Worm (Caenorhabditis elegans) whole organism, late embryonic: ENCODE data around the gene srw-87.

ENCODE experiments used
- C38D4.7 ChIP-seq: fragments of 200-800 bp; sonication (Bioruptor generic); optimal IDR thresholded peaks from 2 replicates; lab custom pipeline; 2018; ENCODE audit warnings: mild to moderate bottlenecking, missing genetic modification characterization, moderate library complexity, missing compliant biosample characterization
- F13H6.1 ChIP-seq: sonication (generic microtip); optimal IDR thresholded peaks from 2 replicates; lab custom pipeline; 2016; ENCODE audit warnings: missing genetic modification characterization, missing compliant biosample characterization
- T23F11.4 ChIP-seq: fragments of 200-800 bp; sonication (Bioruptor generic); optimal IDR thresholded peaks from 2 replicates; lab custom pipeline; 2018; ENCODE audit warnings: mild to moderate bottlenecking, missing genetic modification characterization, missing compliant biosample characterization
- ahr-1 ChIP-seq: sonication (generic microtip); optimal IDR thresholded peaks from 2 replicates; lab custom pipeline; 2016; ENCODE audit warnings: missing genetic modification characterization, missing compliant biosample characterization
- ama-1 ChIP-seq: fragments of 150-350 bp; optimal IDR thresholded peaks from 2 replicates; lab custom pipeline; 2014
- ceh-14 ChIP-seq: sonication (generic microtip); optimal IDR thresholded peaks from 2 replicates; lab custom pipeline; 2016; ENCODE audit warnings: missing genotype, missing genetic modification characterization, missing compliant biosample characterization
- ceh-2 ChIP-seq: sonication (generic microtip); optimal IDR thresholded peaks from 2 replicates; lab custom pipeline; 2016; ENCODE audit warnings: missing genotype, missing genetic modification characterization, missing compliant biosample characterization
- ceh-22 ChIP-seq: sonication (generic microtip); optimal IDR thresholded peaks from 2 replicates; lab custom pipeline; 2017; ENCODE audit warnings: missing biosample characterization, missing genetic modification characterization
- ceh-30 ChIP-seq: fragments of 150-350 bp; optimal IDR thresholded peaks from 2 replicates; lab custom pipeline; 2014; ENCODE audit warnings: missing biosample characterization, missing genetic modification characterization
- ceh-34 ChIP-seq: sonication (generic microtip); optimal IDR thresholded peaks from 2 replicates; lab custom pipeline; 2016; ENCODE audit warnings: mild to moderate bottlenecking, missing genetic modification characterization, missing compliant biosample characterization
- ceh-45 ChIP-seq: fragments of 200-800 bp; sonication (Bioruptor generic); IDR thresholded peaks from 2 replicates; pipeline ENCODE4 v1.3.6; 2022; ENCODE audit warnings: missing genetic modification reagents, missing genetic modification characterization, missing compliant biosample characterization
- ceh-48 ChIP-seq: sonication (generic microtip); optimal IDR thresholded peaks from 2 replicates; lab custom pipeline; 2016; ENCODE audit warnings: missing genetic modification characterization, inconsistent platforms, missing compliant biosample characterization
- ceh-6 ChIP-seq: fragments of 200-800 bp; sonication (Bioruptor generic); optimal IDR thresholded peaks from 2 replicates; lab custom pipeline; 2018; ENCODE audit warnings: mild to moderate bottlenecking, missing genetic modification characterization, missing compliant biosample characterization
- elt-2 ChIP-seq: sonication (generic microtip); optimal IDR thresholded peaks from 2 replicates; lab custom pipeline; 2016; ENCODE audit warnings: missing genetic modification reagents, missing genetic modification characterization, missing compliant biosample characterization
- elt-4 ChIP-seq: sonication (generic microtip); optimal IDR thresholded peaks from 2 replicates; lab custom pipeline; 2016; ENCODE audit warnings: missing genetic modification characterization, missing compliant biosample characterization
- ets-4 ChIP-seq: sonication (generic microtip); optimal IDR thresholded peaks from 2 replicates; lab custom pipeline; 2016; ENCODE audit warnings: missing genetic modification characterization, missing compliant biosample characterization
- eyg-1 ChIP-seq: sonication (generic microtip); optimal IDR thresholded peaks from 2 replicates; lab custom pipeline; 2016; ENCODE audit warnings: missing genotype, missing genetic modification characterization, missing compliant biosample characterization
- fkh-6 ChIP-seq: sonication (generic microtip); optimal IDR thresholded peaks from 2 replicates; lab custom pipeline; 2016; ENCODE audit warnings: missing genetic modification characterization, missing compliant biosample characterization
- hlh-13 ChIP-seq: fragments of 200-800 bp; sonication (Bioruptor generic); optimal IDR thresholded peaks from 2 replicates; lab custom pipeline; 2018; ENCODE audit warnings: mild to moderate bottlenecking, missing genetic modification characterization, missing compliant biosample characterization
- hlh-30 ChIP-seq: sonication (generic microtip); optimal IDR thresholded peaks from 2 replicates; lab custom pipeline; 2017; ENCODE audit warnings: antibody characterized with exemption, missing genetic modification characterization, missing compliant biosample characterization; ENCODE audit not compliant: insufficient read depth
- hlh-6 ChIP-seq: sonication (generic microtip); optimal IDR thresholded peaks from 2 replicates; lab custom pipeline; 2016; ENCODE audit warnings: missing genotype, missing genetic modification characterization, missing compliant biosample characterization
- hlh-8 ChIP-seq: sonication (generic microtip); optimal IDR thresholded peaks from 2 replicates; lab custom pipeline; 2016; ENCODE audit warnings: missing genotype, missing genetic modification characterization, missing compliant biosample characterization
- lin-11 ChIP-seq: fragments of 200-800 bp; sonication (Bioruptor generic); optimal IDR thresholded peaks from 2 replicates; lab custom pipeline; 2018; ENCODE audit warnings: mild to moderate bottlenecking, missing genetic modification characterization, missing compliant biosample characterization
- madf-2 ChIP-seq: sonication (generic microtip); optimal IDR thresholded peaks from 2 replicates; lab custom pipeline; 2017; ENCODE audit warnings: missing genetic modification characterization, missing compliant biosample characterization
- nfya-1 ChIP-seq: sonication (generic microtip); optimal IDR thresholded peaks from 2 replicates; lab custom pipeline; 2017; ENCODE audit warnings: missing genetic modification characterization, mild to moderate bottlenecking, missing compliant biosample characterization, antibody characterized with exemption, moderate library complexity
- nhr-232 ChIP-seq: sonication (generic microtip); optimal IDR thresholded peaks from 2 replicates; lab custom pipeline; 2016; ENCODE audit warnings: missing genetic modification characterization, missing compliant biosample characterization
- odd-2 ChIP-seq: sonication (generic microtip); optimal IDR thresholded peaks from 2 replicates; lab custom pipeline; 2017; ENCODE audit warnings: antibody characterized with exemption, mild to moderate bottlenecking, missing genetic modification characterization, missing compliant biosample characterization
- pag-3 ChIP-seq: sonication (generic microtip); optimal IDR thresholded peaks from 2 replicates; lab custom pipeline; 2016; ENCODE audit warnings: missing compliant biosample characterization, missing genetic modification characterization, borderline replicate concordance
- pax-1 ChIP-seq: fragments of 150-350 bp; optimal IDR thresholded peaks from 2 replicates; lab custom pipeline; 2014; ENCODE audit warnings: missing biosample characterization, missing genetic modification characterization
- pha-2 ChIP-seq: sonication (generic microtip); optimal IDR thresholded peaks from 2 replicates; lab custom pipeline; 2017; ENCODE audit warnings: mild to moderate bottlenecking, missing genetic modification characterization, missing compliant biosample characterization
- pqm-1 ChIP-seq: sonication (generic microtip); optimal IDR thresholded peaks from 2 replicates; lab custom pipeline; 2016; ENCODE audit warnings: missing genetic modification characterization, missing compliant biosample characterization
- ref-2 ChIP-seq: sonication (generic microtip); optimal IDR thresholded peaks from 2 replicates; lab custom pipeline; 2016; ENCODE audit warnings: missing genetic modification characterization, missing compliant biosample characterization
- rnt-1 ChIP-seq: sonication (generic microtip); optimal IDR thresholded peaks from 2 replicates; lab custom pipeline; 2016; ENCODE audit warnings: missing genetic modification characterization, missing compliant biosample characterization
- sox-2 ChIP-seq: fragments of 200-800 bp; sonication (Bioruptor generic); IDR thresholded peaks from 2 replicates; pipeline ENCODE4 v1.3.6; 2022; ENCODE audit warnings: missing genetic modification reagents, missing genetic modification characterization, missing compliant biosample characterization
- syd-9 ChIP-seq: sonication (generic microtip); optimal IDR thresholded peaks from 2 replicates; lab custom pipeline; 2016; ENCODE audit warnings: mild to moderate bottlenecking, missing genetic modification characterization, moderate library complexity, missing compliant biosample characterization
- tbx-2 ChIP-seq: sonication (generic microtip); optimal IDR thresholded peaks from 2 replicates; lab custom pipeline; 2016; ENCODE audit warnings: missing genetic modification characterization, missing compliant biosample characterization
- tbx-7 ChIP-seq: sonication (generic microtip); optimal IDR thresholded peaks from 2 replicates; lab custom pipeline; 2016; ENCODE audit warnings: missing genotype, missing genetic modification characterization, missing compliant biosample characterization
- unc-42 ChIP-seq: sonication (generic microtip); optimal IDR thresholded peaks from 2 replicates; lab custom pipeline; 2016; ENCODE audit warnings: missing genotype, missing genetic modification characterization, missing compliant biosample characterization
- unc-55 ChIP-seq: sonication (generic microtip); optimal IDR thresholded peaks from 2 replicates; lab custom pipeline; 2017; ENCODE audit warnings: missing biosample characterization, missing genetic modification reagents, missing genetic modification characterization
- unc-86 ChIP-seq: sonication (generic microtip); optimal IDR thresholded peaks from 2 replicates; lab custom pipeline; 2016; ENCODE audit warnings: missing genetic modification characterization, missing compliant biosample characterization

srw-87 gene

ce11 chrV:16355941-16356340, 19.5 kb downstream of the srw-87 start (continued):
- no peak for TF ChIP-seq C38D4.7
- TF ChIP-seq madf-2 (tag; lab: Kevin White, UChicago): no peak
- peak; percentile 47 for TF ChIP-seq ceh-30
- no peak for TF ChIP-seq syd-9 (tag; lab: Kevin White, UChicago)
- TF ChIP-seq ceh-22 (tag; lab: Kevin White, UChicago): peak; percentile 59
- peak; percentile 76 for TF ChIP-seq rnt-1 (tag; lab: Kevin White, UChicago)
- TF ChIP-seq hlh-30 (tag; lab: Kevin White, UChicago): peak; percentile 76
- peak; percentile 92 for TF ChIP-seq unc-55
- peak; percentile 30 for TF ChIP-seq ama-1 (lab: Kevin White, UChicago)
- TF ChIP-seq ahr-1 (tag; lab: Kevin White, UChicago): no peak
- TF ChIP-seq unc-86: no peak
- TF ChIP-seq F13H6.1 (tag; lab: Kevin White, UChicago): peak; percentile 63
- no peak for TF ChIP-seq odd-2 (tag; lab: Kevin White, UChicago)
- no peak for TF ChIP-seq hlh-13 (GFP tag; lab: Kevin White, UChicago)
- peak; percentile 1 for TF ChIP-seq pax-1 (tag; lab: Kevin White, UChicago)
- peak; percentile 26 for TF ChIP-seq tbx-7 (tag; lab: Kevin White, UChicago)
- no peak for TF ChIP-seq ceh-6 (GFP tag; lab: Kevin White, UChicago)
- no peak for TF ChIP-seq lin-11 (tag; lab: Kevin White, UChicago)
- peak; percentile 58 for TF ChIP-seq ceh-14 (tag; lab: Kevin White, UChicago)
- no peak for TF ChIP-seq elt-4 (tag; lab: Kevin White, UChicago)
- peak; percentile 75 for TF ChIP-seq unc-42 (tag; lab: Kevin White, UChicago)
- TF ChIP-seq T23F11.4 (GFP tag; lab: Kevin White, UChicago): no peak
- TF ChIP-seq ets-4 (tag; lab: Kevin White, UChicago): peak; percentile 26
- no peak for TF ChIP-seq ceh-45 (GFP tag; lab: Robert Waterston, UW)
- TF ChIP-seq eyg-1 (tag; lab: Kevin White, UChicago): peak; percentile 62
- TF ChIP-seq sox-2 (GFP tag; lab: Robert Waterston, UW): no peak
- TF ChIP-seq ceh-34 (tag; lab: Kevin White, UChicago): peak; percentile 65
- peak; percentile 32 for TF ChIP-seq hlh-8 (tag; lab: Kevin White, UChicago)
- no peak for TF ChIP-seq ref-2 (tag; lab: Kevin White, UChicago)
- TF ChIP-seq fkh-6 (tag; lab: Kevin White, UChicago): no peak

- TF ChIP-seq tbx-7 (tag; lab: Kevin White, UChicago): no peak
- TF ChIP-seq hlh-6 (tag; lab: Kevin White, UChicago): no peak
- no peak for TF ChIP-seq pag-3 (tag; lab: Kevin White, UChicago)
- no peak for TF ChIP-seq tbx-2
- TF ChIP-seq pqm-1 (tag; lab: Kevin White, UChicago): no peak
- TF ChIP-seq ahr-1 (tag; lab: Kevin White, UChicago): no peak
- TF ChIP-seq pha-2: no peak
- no peak for TF ChIP-seq elt-2 (tag; lab: Kevin White, UChicago)
- no peak for TF ChIP-seq nhr-232 (tag; lab: Kevin White, UChicago)
- TF ChIP-seq ceh-2: no peak
Measured at ce11 chrV:16356798-16357197, 20.4 kb downstream of the srw-87 start.

ce11 chrV:16357253-16357652, 20.8 kb downstream of the srw-87 start, which contains the start of gene pptr-1:
pptr-1 (plus strand) TSS chrV:16357521.
- TF ChIP-seq ceh-48 (peak; percentile 1), ets-4 (tag; lab: Kevin White, UChicago) (no peak), T23F11.4 (GFP tag; lab: Kevin White, UChicago) (no peak), ceh-30 (no peak), elt-2 (tag; lab: Kevin White, UChicago) (peak; percentile 65), nfya-1 (tag; lab: Kevin White, UChicago) (no peak), ceh-14 (tag; lab: Kevin White, UChicago) (no peak)
